Fruit fly (Drosophila melanogaster) whole organism, embryonic: ENCODE data around the gene CG14000.

Source experiments
- Ada2b ChIP-seq: fragments of 200-800 bp; sonication (Bioruptor generic); IDR thresholded peaks from 2 replicates; pipeline ENCODE4 v1.3.6; 2022; ENCODE audit warnings: missing biosample characterization, missing genetic modification characterization
- CG10543 ChIP-seq: fragments of 200-800 bp; sonication (Bioruptor generic); optimal IDR thresholded peaks from 3 replicates; lab custom pipeline; 2017; ENCODE audit warnings: missing biosample characterization, mild to moderate bottlenecking, missing genetic modification characterization, moderate library complexity
- CG12391 ChIP-seq: fragments of 200-800 bp; sonication (Bioruptor generic); optimal IDR thresholded peaks from 3 replicates; lab custom pipeline; 2018; ENCODE audit warnings: missing biosample characterization, mild to moderate bottlenecking, missing genetic modification characterization, moderate library complexity
- CG13287 ChIP-seq: fragments of 200-800 bp; sonication (Bioruptor generic); IDR thresholded peaks from 2 replicates; pipeline ENCODE4 v1.3.6; 2022; ENCODE audit warnings: missing biosample characterization, missing genetic modification characterization; ENCODE audit not compliant: partially characterized antibody
- CG14860 ChIP-seq: fragments of 200-800 bp; sonication (Bioruptor generic); IDR thresholded peaks from 3 replicates; pipeline ENCODE4 v1.3.6; 2022; ENCODE audit warnings: missing biosample characterization, missing genetic modification characterization; ENCODE audit not compliant: partially characterized antibody
- CG15011 ChIP-seq: fragments of 200-800 bp; sonication (Bioruptor generic); optimal IDR thresholded peaks from 3 replicates; lab custom pipeline; 2018; ENCODE audit warnings: missing biosample characterization, mild to moderate bottlenecking, missing genetic modification characterization
- CG1647 ChIP-seq: fragments of 200-800 bp; sonication (Bioruptor generic); optimal IDR thresholded peaks from 3 replicates; lab custom pipeline; 2016; ENCODE audit warnings: missing biosample characterization, missing genetic modification characterization
- CG17361 ChIP-seq: fragments of 200-800 bp; sonication (Bioruptor generic); IDR thresholded peaks from 3 replicates; pipeline ENCODE4 v1.3.6; 2022; ENCODE audit warnings: missing biosample characterization, missing genetic modification characterization
- CG17912 ChIP-seq: fragments of 200-800 bp; sonication (Bioruptor generic); optimal IDR thresholded peaks from 2 replicates; lab custom pipeline; 2018; ENCODE audit warnings: missing biosample characterization, mild to moderate bottlenecking, missing genetic modification characterization
- CG1792 ChIP-seq: fragments of 200-800 bp; sonication (Bioruptor generic); optimal IDR thresholded peaks from 2 replicates; lab custom pipeline; 2016; ENCODE audit warnings: missing biosample characterization, missing genetic modification characterization
- CG2199 ChIP-seq: fragments of 200-800 bp; sonication (Bioruptor generic); IDR thresholded peaks from 3 replicates; pipeline ENCODE4 v1.3.6; 2022; ENCODE audit warnings: missing biosample characterization, missing genetic modification characterization
- CG3838 ChIP-seq: fragments of 200-800 bp; sonication (Bioruptor generic); optimal IDR thresholded peaks from 3 replicates; lab custom pipeline; 2016; ENCODE audit warnings: missing biosample characterization, missing genetic modification characterization
- CG4360 ChIP-seq: fragments of 200-800 bp; sonication (Bioruptor generic); IDR thresholded peaks from 2 replicates; pipeline ENCODE4 v1.3.6; 2022; ENCODE audit warnings: missing biosample characterization, missing genetic modification characterization
- CG4424 ChIP-seq: fragments of 200-800 bp; sonication (Bioruptor generic); optimal IDR thresholded peaks from 3 replicates; lab custom pipeline; 2016; ENCODE audit warnings: missing biosample characterization, missing genetic modification characterization
- CG5245 ChIP-seq: fragments of 200-800 bp; sonication (Bioruptor generic); optimal IDR thresholded peaks from 3 replicates; lab custom pipeline; 2016; ENCODE audit warnings: missing biosample characterization, missing genetic modification characterization
- CG6689 ChIP-seq: fragments of 200-800 bp; sonication (Bioruptor generic); IDR thresholded peaks from 2 replicates; pipeline ENCODE4 v1.3.6; 2022; ENCODE audit warnings: missing biosample characterization, missing genetic modification characterization
- CG7372 ChIP-seq: fragments of 200-800 bp; sonication (Bioruptor generic); IDR thresholded peaks from 2 replicates; pipeline ENCODE4 v1.3.6; 2022; ENCODE audit warnings: missing biosample characterization, missing genetic modification characterization
- CG8388 ChIP-seq: fragments of 200-800 bp; sonication (Bioruptor generic); optimal IDR thresholded peaks from 2 replicates; lab custom pipeline; 2019; ENCODE audit warnings: missing biosample characterization, mild to moderate bottlenecking, missing genetic modification characterization, moderate library complexity
- CG9609 ChIP-seq: fragments of 200-800 bp; sonication (Bioruptor generic); optimal IDR thresholded peaks from 3 replicates; lab custom pipeline; 2016; ENCODE audit warnings: missing biosample characterization, missing genetic modification characterization
- D19B ChIP-seq: fragments of 200-800 bp; sonication (Bioruptor generic); optimal IDR thresholded peaks from 2 replicates; lab custom pipeline; 2017; ENCODE audit warnings: missing biosample characterization, mild to moderate bottlenecking, missing genetic modification characterization
- Dad ChIP-seq: fragments of 200-800 bp; sonication (Bioruptor generic); optimal IDR thresholded peaks from 3 replicates; lab custom pipeline; 2016; ENCODE audit warnings: missing biosample characterization, missing genetic modification characterization
- Dp ChIP-seq: fragments of 200-800 bp; sonication (Bioruptor generic); optimal IDR thresholded peaks from 2 replicates; lab custom pipeline; 2018; ENCODE audit warnings: missing biosample characterization, mild to moderate bottlenecking, missing genetic modification characterization, moderate library complexity
- Eip74EF ChIP-seq, 2 experiments: fragments of 200-800 bp in 1 of 2; fragments of >200 bp in 1 of 2; sonication (Bioruptor generic) in 1 of 2; optimal IDR thresholded peaks; 2 replicates each; lab custom pipeline; 2017 to 2019; ENCODE audit warnings: missing biosample characterization in 2 of 2, missing genetic modification characterization in 2 of 2, mild to moderate bottlenecking in 1 of 2, moderate library complexity in 1 of 2
- Fer1 ChIP-seq: fragments of 200-800 bp; sonication (Bioruptor generic); optimal IDR thresholded peaks from 2 replicates; lab custom pipeline; 2017; ENCODE audit warnings: missing biosample characterization, mild to moderate bottlenecking, missing genetic modification characterization
- HLH4C ChIP-seq: fragments of 200-800 bp; sonication (Bioruptor generic); IDR thresholded peaks from 3 replicates; pipeline ENCODE4 v1.3.6; 2022; ENCODE audit warnings: missing biosample characterization, missing genetic modification characterization; ENCODE audit not compliant: partially characterized antibody
- HmgD ChIP-seq: fragments of 200-800 bp; sonication (Bioruptor generic); optimal IDR thresholded peaks from 3 replicates; lab custom pipeline; 2016; ENCODE audit warnings: missing biosample characterization, missing genetic modification characterization
- HmgZ ChIP-seq: fragments of 200-800 bp; sonication (Bioruptor generic); optimal IDR thresholded peaks from 2 replicates; lab custom pipeline; 2018; ENCODE audit warnings: missing biosample characterization, mild to moderate bottlenecking, missing genetic modification characterization
- Jarid2 ChIP-seq: fragments of 200-800 bp; sonication (Bioruptor generic); optimal IDR thresholded peaks from 3 replicates; lab custom pipeline; 2017; ENCODE audit warnings: mild to moderate bottlenecking, missing biosample characterization, missing genetic modification reagents, missing genetic modification characterization
- Med ChIP-seq: fragments of 200-800 bp; sonication (Bioruptor generic); peaks from one replicate; lab custom pipeline; 2016; ENCODE audit warnings: missing biosample characterization, missing genetic modification characterization, mild to moderate bottlenecking, inconsistent platforms, moderate library complexity
- Six4 ChIP-seq: fragments of 200-800 bp; sonication (Bioruptor generic); optimal IDR thresholded peaks from 2 replicates; lab custom pipeline; 2016; ENCODE audit warnings: missing biosample characterization, missing genetic modification characterization
- ato ChIP-seq: fragments of 200-800 bp; sonication (Bioruptor generic); IDR thresholded peaks from 2 replicates; pipeline ENCODE4 v1.3.6; 2022; ENCODE audit warnings: missing biosample characterization, missing genetic modification characterization; ENCODE audit not compliant: partially characterized antibody
- ci ChIP-seq: fragments of 200-800 bp; sonication (Bioruptor generic); IDR thresholded peaks from 3 replicates; pipeline ENCODE4 v1.3.6; 2022; ENCODE audit warnings: missing biosample characterization, missing genetic modification characterization
- crc ChIP-seq: fragments of 200-800 bp; sonication (Bioruptor generic); optimal IDR thresholded peaks from 2 replicates; lab custom pipeline; 2016; ENCODE audit warnings: missing biosample characterization, missing genetic modification characterization
- crp ChIP-seq, 2 experiments: fragments of 200-800 bp; sonication (Bioruptor generic); optimal IDR thresholded peaks; 2 replicates in 1 of 2; 3 replicates in 1 of 2; lab custom pipeline; 2017; ENCODE audit warnings: missing biosample characterization in 2 of 2, missing genetic modification characterization in 2 of 2, mild to moderate bottlenecking in 1 of 2, moderate library complexity in 1 of 2
- gce ChIP-seq: fragments of 200-800 bp; sonication (Bioruptor generic); IDR thresholded peaks from 3 replicates; pipeline ENCODE4 v1.3.6; 2022; ENCODE audit warnings: missing biosample characterization, missing genetic modification characterization
- gsb-n ChIP-seq: fragments of 200-800 bp; sonication (Bioruptor generic); optimal IDR thresholded peaks from 3 replicates; lab custom pipeline; 2018; ENCODE audit warnings: missing biosample characterization, mild to moderate bottlenecking, missing genetic modification characterization
- ham ChIP-seq: fragments of 200-800 bp; sonication (Bioruptor generic); IDR thresholded peaks from 2 replicates; pipeline ENCODE4 v1.3.6; 2022; ENCODE audit warnings: missing biosample characterization, missing genetic modification characterization
- ind ChIP-seq: fragments of 200-800 bp; sonication (Bioruptor generic); optimal IDR thresholded peaks from 3 replicates; lab custom pipeline; 2016; ENCODE audit warnings: missing biosample characterization, missing genetic modification characterization
- insv ChIP-seq, 2 experiments: fragments of 200-800 bp; sonication (Bioruptor generic); optimal IDR thresholded peaks; 3 replicates each; lab custom pipeline; 2016 to 2018; ENCODE audit warnings: missing biosample characterization in 2 of 2, missing genetic modification characterization in 2 of 2
- inv ChIP-seq: fragments of 200-800 bp; sonication (Bioruptor generic); IDR thresholded peaks from 2 replicates; pipeline ENCODE4 v1.3.6; 2022; ENCODE audit warnings: missing biosample characterization, missing genetic modification characterization; ENCODE audit not compliant: partially characterized antibody
- jigr1 ChIP-seq: fragments of 200-800 bp; sonication (Bioruptor generic); IDR thresholded peaks from 3 replicates; pipeline ENCODE4 v1.3.6; 2022; ENCODE audit warnings: missing biosample characterization, missing genetic modification characterization
- lmd ChIP-seq: fragments of 200-800 bp; sonication (Bioruptor generic); IDR thresholded peaks from 2 replicates; pipeline ENCODE4 v1.3.6; 2022; ENCODE audit warnings: missing biosample characterization, missing genetic modification characterization
- nom ChIP-seq: fragments of 200-800 bp; sonication (Bioruptor generic); optimal IDR thresholded peaks from 2 replicates; lab custom pipeline; 2017; ENCODE audit warnings: missing biosample characterization, missing genetic modification characterization, mild to moderate bottlenecking, moderate library complexity, missing genetic modification reagents
- schlank ChIP-seq: fragments of 200-800 bp; sonication (Bioruptor generic); optimal IDR thresholded peaks from 2 replicates; lab custom pipeline; 2018; ENCODE audit warnings: missing biosample characterization, mild to moderate bottlenecking, missing genetic modification characterization
- sens-2 ChIP-seq: fragments of 200-800 bp; sonication (Bioruptor generic); IDR thresholded peaks from 2 replicates; pipeline ENCODE4 v1.3.6; 2022; ENCODE audit warnings: missing biosample characterization, missing genetic modification characterization
- sob ChIP-seq: fragments of 200-800 bp; sonication (Bioruptor generic); IDR thresholded peaks from 2 replicates; pipeline ENCODE4 v1.3.6; 2022; ENCODE audit warnings: missing biosample characterization, missing genetic modification characterization
- twi ChIP-seq: fragments of 200-800 bp; optimal IDR thresholded peaks from 2 replicates; lab custom pipeline; 2019; ENCODE audit warnings: missing biosample characterization, mild to moderate bottlenecking, missing genetic modification characterization, moderate library complexity
- wor ChIP-seq: fragments of 200-800 bp; sonication (Bioruptor generic); IDR thresholded peaks from 2 replicates; pipeline ENCODE4 v1.3.6; 2022; ENCODE audit warnings: missing biosample characterization, missing genetic modification characterization
- yki ChIP-seq: fragments of >200 bp; optimal IDR thresholded peaks from 3 replicates; lab custom pipeline; 2018

Gene CG14000

DNA sequence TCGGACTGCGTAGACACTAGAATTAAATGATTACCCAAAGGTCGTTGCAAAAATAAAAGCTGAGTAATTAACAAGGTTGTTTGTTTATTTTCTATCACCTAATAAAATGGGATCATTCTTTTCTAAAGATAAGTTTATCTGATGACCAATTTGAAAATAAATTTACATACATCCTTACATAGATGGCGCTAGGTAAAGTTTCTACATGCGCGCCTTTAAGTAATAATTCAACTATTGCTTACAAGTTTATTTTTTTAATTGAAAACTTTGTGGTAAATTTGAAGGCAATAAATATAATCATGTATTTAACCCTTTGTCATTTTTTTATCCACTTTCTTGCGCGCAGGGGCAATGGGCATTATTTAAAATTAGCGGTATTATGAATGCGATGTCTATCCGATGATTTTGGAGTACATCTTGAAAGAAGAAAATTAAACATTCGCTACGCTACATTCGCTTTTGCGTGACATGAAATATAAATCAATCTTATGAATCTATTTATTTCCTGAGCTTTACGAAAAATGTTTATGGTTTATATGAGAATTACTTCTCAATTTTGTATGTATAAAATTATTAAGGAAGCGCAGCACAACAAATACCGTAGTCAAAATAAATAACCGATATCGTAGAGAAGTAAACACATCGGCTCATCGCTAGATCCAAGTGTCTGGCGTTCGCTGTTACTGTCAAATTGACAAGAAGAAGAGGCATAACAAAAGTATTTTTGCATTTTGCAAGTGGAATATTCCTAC is 38.9 kb upstream of the CG14000 start, which contains the start of gene CG9044 (continued):
- TF ChIP-seq jigr1 (0 out of 3 replicates have a peak, but pooled peaks have one; percentile 23), CG17912 (GFP tag; lab: Kevin White, UChicago) (peak; percentile 2), sob (GFP tag; lab: Robert Waterston, UW) (peak; percentile 74; the same call in 1 of the 2 replicates), Med (GFP tag; lab: Kevin White, UChicago) (peak; percentile 93), CG14860 (GFP tag; lab: Robert Waterston, UW) (peak; percentile 89), CG3838 (GFP tag; lab: Kevin White, UChicago) (peak; percentile 44), ind (peak; percentile 66), Ada2b (peak; percentile 45; the same call in 1 of the 2 replicates), Eip74EF (GFP tag; optimal IDR thresholded peaks at IDR 0.05; lab: Kevin White, UChicago) (no peak), gce (GFP tag; lab: Robert Waterston, UW) (no peak), Six4 (peak; percentile 7), CG7372 (0 out of 2 replicates have a peak, but pooled peaks have one; percentile 11), crp (GFP tag; optimal IDR thresholded peaks at IDR 0.05; lab: Kevin White, UChicago) (no peak), Dad (GFP tag; lab: Kevin White, UChicago) (peak; percentile 59), CG4424 (GFP tag; lab: Kevin White, UChicago) (peak; percentile 59), HmgD (GFP tag; lab: Kevin White, UChicago) (peak; percentile 31), CG6689 (GFP tag; lab: Robert Waterston, UW) (no peak), CG13287 (peak; percentile 91), CG10543 (GFP tag; lab: Kevin White, UChicago) (no peak), CG12391 (peak; percentile 77), insv (GFP tag; optimal IDR thresholded peaks at IDR 0.05; lab: Kevin White, UChicago) (peak in 1 of 2 experiments; percentile 20), wor (GFP tag; lab: Robert Waterston, UW) (no peak), CG2199 (GFP tag; lab: Robert Waterston, UW) (no peak), CG9609 (peak; percentile 61), CG4360 (GFP tag; lab: Robert Waterston, UW) (no peak), Dp (GFP tag; lab: Kevin White, UChicago) (peak; percentile 75), Jarid2 (GFP tag; lab: Kevin White, UChicago) (no peak), lmd (GFP tag; lab: Robert Waterston, UW) (peak; percentile 59; the same call in 1 of the 2 replicates), nom (no peak), crc (GFP tag; lab: Kevin White, UChicago) (no peak), twi (no peak), CG8388 (GFP tag; lab: Kevin White, UChicago) (no peak), CG15011 (GFP tag; lab: Kevin White, UChicago) (no peak), HLH4C (GFP tag; lab: Robert Waterston, UW) (peak; percentile 89), CG1792 (GFP tag; lab: Kevin White, UChicago) (peak; percentile 43), yki (lab: Kevin White, UChicago) (no peak), gsb-n (tag; lab: Kevin White, UChicago) (no peak), CG5245 (GFP tag; lab: Kevin White, UChicago) (no peak), schlank (no peak), D19B (GFP tag; lab: Kevin White, UChicago) (no peak), sens-2 (GFP tag; lab: Robert Waterston, UW) (no peak), inv (GFP tag; lab: Robert Waterston, UW) (peak; percentile 91), ci (GFP tag; lab: Robert Waterston, UW) (0 out of 3 replicates have a peak, but pooled peaks have one; percentile 48), ato (peak; percentile 81), Fer1 (no peak), CG17361 (GFP tag; lab: Robert Waterston, UW) (no peak; the same call in 1 of the 3 replicates), CG1647 (peak; percentile 68), HmgZ (tag; lab: Kevin White, UChicago) (peak; percentile 66), ham (GFP tag; lab: Robert Waterston, UW) (no peak)
